Fruit fly (Drosophila melanogaster) whole organism, embryonic: ENCODE results near the gene Mgat4b.

ENCODE experiments used
- Adf1 ChIP-seq: fragments of 200-800 bp; sonication (Bioruptor generic); IDR thresholded peaks from 2 replicates; pipeline ENCODE4 v1.3.6; 2022; ENCODE audit warnings: missing biosample characterization, missing genetic modification characterization
- CG10565 ChIP-seq: fragments of 200-800 bp; sonication (Bioruptor generic); optimal IDR thresholded peaks from 3 replicates; lab custom pipeline; 2016; ENCODE audit warnings: missing biosample characterization, mild to moderate bottlenecking, missing genetic modification characterization
- CG10654 ChIP-seq: fragments of 200-800 bp; sonication (Bioruptor generic); optimal IDR thresholded peaks from 2 replicates; lab custom pipeline; 2016; ENCODE audit warnings: missing biosample characterization, missing genetic modification characterization
- CG11398 ChIP-seq: fragments of 200-800 bp; sonication (Bioruptor generic); optimal IDR thresholded peaks from 2 replicates; lab custom pipeline; 2016; ENCODE audit warnings: missing biosample characterization, missing genetic modification characterization
- CG14667 ChIP-seq: fragments of 200-800 bp; sonication (Bioruptor generic); IDR thresholded peaks from 2 replicates; pipeline ENCODE4 v1.3.6; 2022; ENCODE audit warnings: missing biosample characterization, missing genetic modification characterization
- CG15479 ChIP-seq: fragments of 200-800 bp; sonication (Bioruptor generic); optimal IDR thresholded peaks from 3 replicates; lab custom pipeline; 2019; ENCODE audit warnings: missing biosample characterization, mild to moderate bottlenecking, missing genetic modification characterization, moderate library complexity
- CG17328 ChIP-seq: fragments of 200-800 bp; sonication (Bioruptor generic); IDR thresholded peaks from 2 replicates; pipeline ENCODE4 v1.3.6; 2022; ENCODE audit warnings: missing biosample characterization, missing genetic modification characterization
- CG18262 ChIP-seq: fragments of 200-800 bp; optimal IDR thresholded peaks from 3 replicates; lab custom pipeline; 2019; ENCODE audit warnings: missing biosample characterization, mild to moderate bottlenecking, missing genetic modification characterization, moderate library complexity
- CG18599 ChIP-seq: fragments of 200-800 bp; sonication (Bioruptor generic); optimal IDR thresholded peaks from 3 replicates; lab custom pipeline; 2017; ENCODE audit warnings: missing biosample characterization, missing genetic modification characterization, mild to moderate bottlenecking, moderate library complexity, missing genetic modification reagents
- CG2129 ChIP-seq: fragments of 200-800 bp; sonication (Bioruptor generic); IDR thresholded peaks from 2 replicates; pipeline ENCODE4 v1.3.6; 2022; ENCODE audit warnings: missing biosample characterization, missing genetic modification characterization; ENCODE audit not compliant: partially characterized antibody
- CG31224 ChIP-seq: fragments of 200-800 bp; sonication (Bioruptor generic); IDR thresholded peaks from 2 replicates; pipeline ENCODE4 v1.3.6; 2022; ENCODE audit warnings: missing biosample characterization, missing genetic modification characterization
- CG33213 ChIP-seq: fragments of 200-800 bp; sonication (Bioruptor generic); optimal IDR thresholded peaks from 3 replicates; lab custom pipeline; 2016; ENCODE audit warnings: missing biosample characterization, missing genetic modification characterization
- CG6689 ChIP-seq: fragments of 200-800 bp; sonication (Bioruptor generic); IDR thresholded peaks from 2 replicates; pipeline ENCODE4 v1.3.6; 2022; ENCODE audit warnings: missing biosample characterization, missing genetic modification characterization
- CG7963 ChIP-seq: fragments of 200-800 bp; sonication (Bioruptor generic); IDR thresholded peaks from 3 replicates; pipeline ENCODE4 v1.3.6; 2022; ENCODE audit warnings: missing biosample characterization, missing genetic modification characterization; ENCODE audit not compliant: partially characterized antibody
- CG8281 ChIP-seq: fragments of 200-800 bp; sonication (Bioruptor generic); optimal IDR thresholded peaks from 2 replicates; lab custom pipeline; 2018; ENCODE audit warnings: missing biosample characterization, mild to moderate bottlenecking, missing genetic modification characterization, moderate library complexity
- CG8478 ChIP-seq: fragments of >200 bp; optimal IDR thresholded peaks from 2 replicates; lab custom pipeline; 2018
- CG9817 ChIP-seq: fragments of 200-800 bp; sonication (Bioruptor generic); optimal IDR thresholded peaks from 2 replicates; lab custom pipeline; 2018; ENCODE audit warnings: missing biosample characterization, mild to moderate bottlenecking, missing genetic modification characterization, moderate library complexity
- Fer1 ChIP-seq: fragments of 200-800 bp; sonication (Bioruptor generic); optimal IDR thresholded peaks from 2 replicates; lab custom pipeline; 2017; ENCODE audit warnings: missing biosample characterization, mild to moderate bottlenecking, missing genetic modification characterization
- Gsc ChIP-seq: fragments of 200-800 bp; sonication (Bioruptor generic); IDR thresholded peaks from 2 replicates; pipeline ENCODE4 v1.3.6; 2022; ENCODE audit warnings: missing biosample characterization, missing genetic modification characterization
- Gug ChIP-seq: fragments of 200-800 bp; sonication (Bioruptor generic); IDR thresholded peaks from 4 replicates; pipeline ENCODE4 v1.3.6; 2022; ENCODE audit warnings: missing biosample characterization, missing genetic modification characterization
- HLH4C ChIP-seq: fragments of 200-800 bp; sonication (Bioruptor generic); IDR thresholded peaks from 3 replicates; pipeline ENCODE4 v1.3.6; 2022; ENCODE audit warnings: missing biosample characterization, missing genetic modification characterization; ENCODE audit not compliant: partially characterized antibody
- Med ChIP-seq: fragments of 200-800 bp; sonication (Bioruptor generic); peaks from one replicate; lab custom pipeline; 2016; ENCODE audit warnings: missing biosample characterization, missing genetic modification characterization, mild to moderate bottlenecking, inconsistent platforms, moderate library complexity
- Mrtf ChIP-seq: fragments of 200-800 bp; sonication (Bioruptor generic); IDR thresholded peaks from 3 replicates; pipeline ENCODE4 v1.3.6; 2022; ENCODE audit warnings: missing biosample characterization, missing genetic modification characterization
- Opbp ChIP-seq: fragments of 200-800 bp; sonication (Bioruptor generic); IDR thresholded peaks from 3 replicates; pipeline ENCODE4 v1.3.6; 2022; ENCODE audit warnings: missing biosample characterization, missing genetic modification characterization; ENCODE audit not compliant: partially characterized antibody
- Sox102F ChIP-seq: fragments of 200-800 bp; sonication (Bioruptor generic); optimal IDR thresholded peaks from 2 replicates; lab custom pipeline; 2018; ENCODE audit warnings: missing biosample characterization, mild to moderate bottlenecking, missing genetic modification characterization, moderate library complexity
- Stat92E ChIP-seq, 3 experiments: fragments of >200 bp in 2 of 3; fragments of 200-800 bp in 1 of 3; sonication (Bioruptor generic) in 1 of 3; optimal IDR thresholded peaks; 2 replicates each; lab custom pipeline; 2017 to 2019; ENCODE audit warnings: missing biosample characterization in 3 of 3, missing genetic modification characterization in 3 of 3, mild to moderate bottlenecking in 1 of 3, moderate library complexity in 1 of 3
- Taf1 ChIP-seq: fragments of 200-800 bp; sonication (Bioruptor generic); IDR thresholded peaks from 2 replicates; pipeline ENCODE4 v1.3.6; 2022; ENCODE audit warnings: missing biosample characterization, missing genetic modification characterization
- Trl ChIP-seq, 3 experiments: fragments of >200 bp in 2 of 3; fragments of 200-800 bp in 1 of 3; sonication (Bioruptor generic) in 1 of 3; optimal IDR thresholded peaks; 2 replicates in 1 of 3; 3 replicates in 2 of 3; lab custom pipeline; 2016 to 2017; ENCODE audit warnings: missing biosample characterization in 1 of 3, missing genetic modification characterization in 1 of 3
- al ChIP-seq: fragments of 200-800 bp; sonication (Bioruptor generic); IDR thresholded peaks from 2 replicates; pipeline ENCODE4 v1.3.6; 2022; ENCODE audit warnings: missing biosample characterization, missing genetic modification characterization
- bab2 ChIP-seq: fragments of 200-800 bp; sonication (Bioruptor generic); optimal IDR thresholded peaks from 2 replicates; lab custom pipeline; 2016; ENCODE audit warnings: missing biosample characterization, missing genetic modification characterization
- bbx ChIP-seq: fragments of 200-800 bp; sonication (Bioruptor generic); IDR thresholded peaks from 2 replicates; pipeline ENCODE4 v1.3.6; 2022; ENCODE audit warnings: missing biosample characterization, missing genetic modification characterization; ENCODE audit not compliant: partially characterized antibody
- cg ChIP-seq: fragments of 200-800 bp; sonication (Bioruptor generic); optimal IDR thresholded peaks from 3 replicates; lab custom pipeline; 2019; ENCODE audit warnings: missing biosample characterization, mild to moderate bottlenecking, missing genetic modification characterization, moderate library complexity
- chm ChIP-seq: fragments of 200-800 bp; sonication (Bioruptor generic); IDR thresholded peaks from 2 replicates; pipeline ENCODE4 v1.3.6; 2022; ENCODE audit warnings: missing biosample characterization, missing genetic modification characterization
- crp ChIP-seq, 2 experiments: fragments of 200-800 bp; sonication (Bioruptor generic); optimal IDR thresholded peaks; 2 replicates in 1 of 2; 3 replicates in 1 of 2; lab custom pipeline; 2017; ENCODE audit warnings: missing biosample characterization in 2 of 2, missing genetic modification characterization in 2 of 2, mild to moderate bottlenecking in 1 of 2, moderate library complexity in 1 of 2
- dysf ChIP-seq: fragments of 200-800 bp; sonication (Bioruptor generic); IDR thresholded peaks from 3 replicates; pipeline ENCODE4 v1.3.6; 2022; ENCODE audit warnings: missing biosample characterization, missing genetic modification characterization
- emc ChIP-seq: fragments of 200-800 bp; sonication (Bioruptor generic); optimal IDR thresholded peaks from 2 replicates; lab custom pipeline; 2016; ENCODE audit warnings: missing biosample characterization, missing genetic modification characterization
- h ChIP-seq: fragments of >200 bp; optimal IDR thresholded peaks from 2 replicates; lab custom pipeline; 2017
- ken ChIP-seq: fragments of 200-800 bp; sonication (Bioruptor generic); IDR thresholded peaks from 3 replicates; pipeline ENCODE4 v1.3.6; 2022; ENCODE audit warnings: missing biosample characterization, missing genetic modification characterization
- lov ChIP-seq, 2 experiments: fragments of 200-800 bp in 1 of 2; fragments of >200 bp in 1 of 2; sonication (Bioruptor generic) in 1 of 2; IDR thresholded peaks in 1 of 2; optimal IDR thresholded peaks in 1 of 2; 2 replicates in 1 of 2; 3 replicates in 1 of 2; pipeline versions ENCODE4 v1.3.6 to Lab custom; 2017 to 2022; ENCODE audit warnings: missing biosample characterization in 1 of 2, missing genetic modification characterization in 1 of 2
- mam ChIP-seq: fragments of 200-800 bp; sonication (Bioruptor generic); optimal IDR thresholded peaks from 3 replicates; lab custom pipeline; 2016; ENCODE audit warnings: missing biosample characterization, missing genetic modification characterization
- nerfin-1 ChIP-seq: fragments of 200-800 bp; sonication (Bioruptor generic); optimal IDR thresholded peaks from 3 replicates; lab custom pipeline; 2019; ENCODE audit warnings: missing biosample characterization, mild to moderate bottlenecking, missing genetic modification characterization, moderate library complexity
- nmo ChIP-seq: fragments of 200-800 bp; sonication (Bioruptor generic); optimal IDR thresholded peaks from 2 replicates; lab custom pipeline; 2018; ENCODE audit warnings: missing biosample characterization, mild to moderate bottlenecking, missing genetic modification characterization, moderate library complexity
- p53 ChIP-seq: fragments of 200-800 bp; sonication (Bioruptor generic); optimal IDR thresholded peaks from 2 replicates; lab custom pipeline; 2016; ENCODE audit warnings: missing biosample characterization, missing genetic modification characterization
- pan ChIP-seq, 4 experiments: fragments of >200 bp in 3 of 4; fragments of 200-800 bp in 1 of 4; sonication (Bioruptor generic) in 1 of 4; optimal IDR thresholded peaks in 3 of 4; IDR thresholded peaks in 1 of 4; 2 replicates each; pipeline versions ENCODE4 v1.3.6 to Lab custom; 2017 to 2022; ENCODE audit warnings: missing biosample characterization in 2 of 4, missing genetic modification characterization in 2 of 4, mixed read lengths in 1 of 4
- pros ChIP-seq: fragments of 200-800 bp; sonication (Bioruptor generic); optimal IDR thresholded peaks from 3 replicates; lab custom pipeline; 2019; ENCODE audit warnings: missing biosample characterization, mild to moderate bottlenecking, missing genetic modification characterization, moderate library complexity
- tgo ChIP-seq: fragments of 200-800 bp; sonication (Bioruptor generic); IDR thresholded peaks from 3 replicates; pipeline ENCODE4 v1.3.6; 2022; ENCODE audit warnings: missing biosample characterization, missing genetic modification characterization
- trem ChIP-seq: fragments of 200-800 bp; optimal IDR thresholded peaks from 3 replicates; lab custom pipeline; 2019; ENCODE audit warnings: missing biosample characterization, mild to moderate bottlenecking, missing genetic modification characterization, moderate library complexity
- ttk ChIP-seq: fragments of 200-800 bp; sonication (Bioruptor generic); IDR thresholded peaks from 2 replicates; pipeline ENCODE4 v2.1.2; 2022; ENCODE audit warnings: missing biosample characterization, missing genetic modification characterization
- wor ChIP-seq: fragments of 200-800 bp; sonication (Bioruptor generic); IDR thresholded peaks from 2 replicates; pipeline ENCODE4 v1.3.6; 2022; ENCODE audit warnings: missing biosample characterization, missing genetic modification characterization

Gene Mgat4b

dm6 chr3L:14785492-14785916 lies 16.4 kb upstream of the Mgat4b start (continued):
- TF ChIP-seq Sox102F (GFP tag; lab: Kevin White, UChicago): peak; percentile 9
- TF ChIP-seq Med (GFP tag; lab: Kevin White, UChicago): peak; percentile 90
- no peak for TF ChIP-seq lov (optimal IDR thresholded peaks at IDR 0.05; lab: Kevin White, UChicago)
- TF ChIP-seq lov (GFP tag; IDR thresholded peaks at IDR 0.05; lab: Robert Waterston, UW): peak; percentile 71; the same call in 2 of the 3 replicates
- peak; percentile 13; the same call in 1 of the 2 replicates for TF ChIP-seq CG14667 (GFP tag; lab: Robert Waterston, UW)
- no peak for TF ChIP-seq CG9817 (tag; lab: Kevin White, UChicago)
- TF ChIP-seq crp (GFP tag; optimal IDR thresholded peaks at IDR 0.05; lab: Kevin White, UChicago): peak in 1 of 2 experiments; percentile 63
- TF ChIP-seq Gug (GFP tag; lab: Robert Waterston, UW): peak; percentile 31; the same call in 2 of the 4 replicates
- peak; percentile 76 for TF ChIP-seq cg
- TF ChIP-seq Fer1 (GFP tag; lab: Kevin White, UChicago): no peak
- TF ChIP-seq pan (optimal IDR thresholded peaks at IDR 0.05; lab: Kevin White, UChicago): no peak
- TF ChIP-seq pan (GFP tag; optimal IDR thresholded peaks at IDR 0.05 in 1 of 2, IDR thresholded peaks at IDR 0.05 in 1 of 2): peak in 1 of 2 experiments; percentile 20
- no peak for TF ChIP-seq p53 (GFP tag; lab: Kevin White, UChicago)
- TF ChIP-seq Mrtf: peak; percentile 52; the same call in 1 of the 3 replicates
- no peak for TF ChIP-seq CG6689
- TF ChIP-seq CG17328 (GFP tag; lab: Robert Waterston, UW): no peak
- no peak for TF ChIP-seq chm (GFP tag; lab: Robert Waterston, UW)
- TF ChIP-seq h (lab: Kevin White, UChicago): no peak
- TF ChIP-seq CG11398 (GFP tag; lab: Kevin White, UChicago): no peak
- no peak for TF ChIP-seq ken (GFP tag; lab: Robert Waterston, UW)
- 0 out of 2 replicates have a peak, but pooled peaks have one; percentile 19 for TF ChIP-seq al (GFP tag; lab: Robert Waterston, UW)
- no peak for TF ChIP-seq CG7963 (GFP tag; lab: Robert Waterston, UW)
- TF ChIP-seq CG10565 (GFP tag; lab: Kevin White, UChicago): no peak
- TF ChIP-seq CG33213 (GFP tag; lab: Kevin White, UChicago): no peak
- TF ChIP-seq CG8281 (tag; lab: Kevin White, UChicago): no peak
- no peak for TF ChIP-seq dysf (GFP tag; lab: Robert Waterston, UW)
- TF ChIP-seq CG2129 (GFP tag; lab: Robert Waterston, UW): no peak
- TF ChIP-seq Opbp (GFP tag; lab: Robert Waterston, UW): no peak
- TF ChIP-seq Stat92E (GFP tag; optimal IDR thresholded peaks at IDR 0.05; lab: Kevin White, UChicago): no peak
- no peak for TF ChIP-seq bab2 (GFP tag; lab: Kevin White, UChicago)
- TF ChIP-seq Adf1 (GFP tag; lab: Robert Waterston, UW): no peak
- no peak for TF ChIP-seq CG8478
- no peak for TF ChIP-seq CG18262
- peak; percentile 89 for TF ChIP-seq CG15479 (GFP tag; lab: Kevin White, UChicago)
- TF ChIP-seq nerfin-1 (tag; lab: Kevin White, UChicago): peak; percentile 10
- TF ChIP-seq tgo (GFP tag; lab: Robert Waterston, UW): peak; percentile 42
- TF ChIP-seq ttk (GFP tag; lab: Robert Waterston, UW): peak; percentile 35; the same call in 1 of the 2 replicates
- peak; percentile 80 for TF ChIP-seq pros (GFP tag; lab: Kevin White, UChicago)
- no peak for TF ChIP-seq wor (GFP tag; lab: Robert Waterston, UW)
- no peak for TF ChIP-seq Gsc (GFP tag; lab: Robert Waterston, UW)
- no peak for TF ChIP-seq CG31224 (GFP tag; lab: Robert Waterston, UW)
- no peak for TF ChIP-seq mam
- no peak for TF ChIP-seq Taf1 (GFP tag; lab: Robert Waterston, UW)
- TF ChIP-seq nmo: no peak
- TF ChIP-seq Trl (optimal IDR thresholded peaks at IDR 0.05; lab: Kevin White, UChicago): peak in 1 of 2 experiments; percentile 23
- no peak for TF ChIP-seq Trl (GFP tag; optimal IDR thresholded peaks at IDR 0.05; lab: Kevin White, UChicago)
- TF ChIP-seq CG18599 (GFP tag; lab: Kevin White, UChicago): peak; percentile 42
- no peak for TF ChIP-seq HLH4C
- no peak for TF ChIP-seq emc (GFP tag; lab: Kevin White, UChicago)
- no peak for TF ChIP-seq CG10654 (GFP tag; lab: Kevin White, UChicago)
- no peak for TF ChIP-seq trem (tag; lab: Kevin White, UChicago)
- no peak for TF ChIP-seq bbx (GFP tag; lab: Robert Waterston, UW)
